Fruit fly (Drosophila melanogaster) whole organism, embryonic: ENCODE measurements around the gene APP-BP1.

Experiments used
- BtbVII ChIP-seq: fragments of 200-800 bp; sonication (Bioruptor generic); optimal IDR thresholded peaks from 3 replicates; lab custom pipeline; 2017; ENCODE audit warnings: missing biosample characterization, mild to moderate bottlenecking, missing genetic modification characterization
- CG11398 ChIP-seq: fragments of 200-800 bp; sonication (Bioruptor generic); optimal IDR thresholded peaks from 2 replicates; lab custom pipeline; 2016; ENCODE audit warnings: missing biosample characterization, missing genetic modification characterization
- CG11560 ChIP-seq: fragments of 200-800 bp; sonication (Bioruptor generic); IDR thresholded peaks from 3 replicates; pipeline ENCODE4 v1.3.6; 2022; ENCODE audit warnings: missing biosample characterization, missing genetic modification characterization
- CG11723 ChIP-seq: fragments of 200-800 bp; sonication (Bioruptor generic); optimal IDR thresholded peaks from 2 replicates; lab custom pipeline; 2017; ENCODE audit warnings: missing biosample characterization, mild to moderate bottlenecking, missing genetic modification characterization
- CG12236 ChIP-seq: fragments of 200-800 bp; sonication (Bioruptor generic); optimal IDR thresholded peaks from 2 replicates; lab custom pipeline; 2016; ENCODE audit warnings: missing biosample characterization, missing genetic modification characterization
- CG13287 ChIP-seq: fragments of 200-800 bp; sonication (Bioruptor generic); IDR thresholded peaks from 2 replicates; pipeline ENCODE4 v1.3.6; 2022; ENCODE audit warnings: missing biosample characterization, missing genetic modification characterization; ENCODE audit not compliant: partially characterized antibody
- CG18011 ChIP-seq: fragments of 200-800 bp; sonication (Bioruptor generic); optimal IDR thresholded peaks from 2 replicates; lab custom pipeline; 2017; ENCODE audit warnings: missing biosample characterization, missing genetic modification characterization, mild to moderate bottlenecking, moderate library complexity, missing genotype
- CG18619 ChIP-seq: fragments of 200-800 bp; sonication (Bioruptor generic); optimal IDR thresholded peaks from 3 replicates; lab custom pipeline; 2017; ENCODE audit warnings: missing biosample characterization, mild to moderate bottlenecking, missing genetic modification characterization
- CG2202 ChIP-seq: fragments of 200-800 bp; sonication (Bioruptor generic); optimal IDR thresholded peaks from 2 replicates; lab custom pipeline; 2018; ENCODE audit warnings: missing biosample characterization, mild to moderate bottlenecking, missing genetic modification characterization
- CG3838 ChIP-seq: fragments of 200-800 bp; sonication (Bioruptor generic); optimal IDR thresholded peaks from 3 replicates; lab custom pipeline; 2016; ENCODE audit warnings: missing biosample characterization, missing genetic modification characterization
- CG4282 ChIP-seq: fragments of 200-800 bp; sonication (Bioruptor generic); optimal IDR thresholded peaks from 2 replicates; lab custom pipeline; 2016; ENCODE audit warnings: missing biosample characterization, missing genetic modification characterization
- CG4424 ChIP-seq: fragments of 200-800 bp; sonication (Bioruptor generic); optimal IDR thresholded peaks from 3 replicates; lab custom pipeline; 2016; ENCODE audit warnings: missing biosample characterization, missing genetic modification characterization
- CG4617 ChIP-seq: fragments of 200-800 bp; sonication (Bioruptor generic); optimal IDR thresholded peaks from 3 replicates; lab custom pipeline; 2016; ENCODE audit warnings: missing biosample characterization, missing genetic modification characterization, borderline replicate concordance
- CG4707 ChIP-seq: fragments of 200-800 bp; sonication (Bioruptor generic); optimal IDR thresholded peaks from 2 replicates; lab custom pipeline; 2018; ENCODE audit warnings: missing biosample characterization, mild to moderate bottlenecking, missing genetic modification characterization, moderate library complexity
- CG9609 ChIP-seq: fragments of 200-800 bp; sonication (Bioruptor generic); optimal IDR thresholded peaks from 3 replicates; lab custom pipeline; 2016; ENCODE audit warnings: missing biosample characterization, missing genetic modification characterization
- Camta ChIP-seq: fragments of 200-800 bp; sonication (Bioruptor generic); optimal IDR thresholded peaks from 2 replicates; lab custom pipeline; 2016; ENCODE audit warnings: missing biosample characterization, missing genetic modification characterization
- CkIIα-i1 ChIP-seq: fragments of 200-800 bp; sonication (Bioruptor generic); IDR thresholded peaks from 2 replicates; pipeline ENCODE4 v1.3.6; 2022; ENCODE audit warnings: missing biosample characterization, missing genetic modification characterization
- CrebB ChIP-seq: fragments of 200-800 bp; sonication (Bioruptor generic); optimal IDR thresholded peaks from 3 replicates; lab custom pipeline; 2018; ENCODE audit warnings: missing biosample characterization, mild to moderate bottlenecking, missing genetic modification characterization
- Dad ChIP-seq: fragments of 200-800 bp; sonication (Bioruptor generic); optimal IDR thresholded peaks from 3 replicates; lab custom pipeline; 2016; ENCODE audit warnings: missing biosample characterization, missing genetic modification characterization
- H2.0 ChIP-seq: fragments of 200-800 bp; sonication (Bioruptor generic); IDR thresholded peaks from 2 replicates; pipeline ENCODE4 v1.3.6; 2022; ENCODE audit warnings: missing biosample characterization, missing genetic modification characterization
- HLH3B ChIP-seq: fragments of 200-800 bp; sonication (Bioruptor generic); IDR thresholded peaks from 2 replicates; pipeline ENCODE4 v1.3.6; 2022; ENCODE audit warnings: missing biosample characterization, missing genetic modification characterization
- HLH54F ChIP-seq: fragments of 200-800 bp; sonication (Bioruptor generic); optimal IDR thresholded peaks from 3 replicates; lab custom pipeline; 2016; ENCODE audit warnings: missing biosample characterization, missing genetic modification characterization
- Kr ChIP-seq: fragments of 200-800 bp; sonication (Bioruptor generic); optimal IDR thresholded peaks from 2 replicates; lab custom pipeline; 2017; ENCODE audit warnings: missing biosample characterization, mild to moderate bottlenecking, missing genetic modification characterization
- Oaz ChIP-seq: fragments of 200-800 bp; sonication (Bioruptor generic); IDR thresholded peaks from 2 replicates; pipeline ENCODE4 v1.3.6; 2022; ENCODE audit warnings: missing biosample characterization, missing genetic modification characterization
- Opbp ChIP-seq: fragments of 200-800 bp; sonication (Bioruptor generic); IDR thresholded peaks from 3 replicates; pipeline ENCODE4 v1.3.6; 2022; ENCODE audit warnings: missing biosample characterization, missing genetic modification characterization; ENCODE audit not compliant: partially characterized antibody
- Pdp1 ChIP-seq, 2 experiments: fragments of 200-800 bp; sonication (Bioruptor generic); optimal IDR thresholded peaks; 3 replicates each; lab custom pipeline; 2016; ENCODE audit warnings: missing biosample characterization in 2 of 2, missing genetic modification characterization in 2 of 2, mild to moderate bottlenecking in 1 of 2, moderate library complexity in 1 of 2
- Taf1 ChIP-seq: fragments of 200-800 bp; sonication (Bioruptor generic); IDR thresholded peaks from 2 replicates; pipeline ENCODE4 v1.3.6; 2022; ENCODE audit warnings: missing biosample characterization, missing genetic modification characterization
- Tbp ChIP-seq: fragments of >200 bp; optimal IDR thresholded peaks from 2 replicates; lab custom pipeline; 2018; ENCODE audit warnings: missing biosample characterization, missing genetic modification characterization
- Xrp1 ChIP-seq: fragments of 200-800 bp; sonication (Bioruptor generic); IDR thresholded peaks from 2 replicates; pipeline ENCODE4 v1.3.6; 2022; ENCODE audit warnings: missing biosample characterization, missing genetic modification characterization
- ac ChIP-seq: fragments of 200-800 bp; sonication (Bioruptor generic); optimal IDR thresholded peaks from 3 replicates; lab custom pipeline; 2017; ENCODE audit warnings: missing biosample characterization, mild to moderate bottlenecking, missing genetic modification characterization
- crc ChIP-seq: fragments of 200-800 bp; sonication (Bioruptor generic); optimal IDR thresholded peaks from 2 replicates; lab custom pipeline; 2016; ENCODE audit warnings: missing biosample characterization, missing genetic modification characterization
- dmrt99B ChIP-seq: fragments of 200-800 bp; sonication (Bioruptor generic); optimal IDR thresholded peaks from 2 replicates; lab custom pipeline; 2018; ENCODE audit warnings: missing biosample characterization, mild to moderate bottlenecking, missing genetic modification characterization, moderate library complexity
- en ChIP-seq: fragments of 200-800 bp; sonication (Bioruptor generic); optimal IDR thresholded peaks from 2 replicates; lab custom pipeline; 2016; ENCODE audit warnings: missing biosample characterization, missing genetic modification characterization
- exex ChIP-seq: fragments of 200-800 bp; sonication (Bioruptor generic); optimal IDR thresholded peaks from 4 replicates; lab custom pipeline; 2018; ENCODE audit warnings: missing biosample characterization, mild to moderate bottlenecking, missing genetic modification characterization, moderate library complexity
- fd3F ChIP-seq: fragments of 200-800 bp; sonication (Bioruptor generic); optimal IDR thresholded peaks from 2 replicates; lab custom pipeline; 2018; ENCODE audit warnings: missing biosample characterization, mild to moderate bottlenecking, missing genetic modification characterization, moderate library complexity
- fru ChIP-seq: fragments of >200 bp; optimal IDR thresholded peaks from 2 replicates; lab custom pipeline; 2017
- gcm2 ChIP-seq: fragments of 200-800 bp; sonication (Bioruptor generic); optimal IDR thresholded peaks from 2 replicates; lab custom pipeline; 2016; ENCODE audit warnings: missing biosample characterization, missing genetic modification characterization
- hbn ChIP-seq: fragments of 200-800 bp; sonication (Bioruptor generic); IDR thresholded peaks from 2 replicates; pipeline ENCODE4 v1.3.6; 2022; ENCODE audit warnings: missing biosample characterization, missing genetic modification characterization; ENCODE audit not compliant: partially characterized antibody
- inv ChIP-seq: fragments of 200-800 bp; sonication (Bioruptor generic); IDR thresholded peaks from 2 replicates; pipeline ENCODE4 v1.3.6; 2022; ENCODE audit warnings: missing biosample characterization, missing genetic modification characterization; ENCODE audit not compliant: partially characterized antibody
- ken ChIP-seq: fragments of 200-800 bp; sonication (Bioruptor generic); IDR thresholded peaks from 3 replicates; pipeline ENCODE4 v1.3.6; 2022; ENCODE audit warnings: missing biosample characterization, missing genetic modification characterization
- klu ChIP-seq: fragments of 200-800 bp; sonication (Bioruptor generic); IDR thresholded peaks from 2 replicates; pipeline ENCODE4 v1.3.6; 2022; ENCODE audit warnings: missing biosample characterization, missing genetic modification characterization
- lab ChIP-seq: fragments of 200-800 bp; sonication (Bioruptor generic); optimal IDR thresholded peaks from 3 replicates; lab custom pipeline; 2017; ENCODE audit warnings: missing biosample characterization, missing genetic modification characterization, mild to moderate bottlenecking, moderate library complexity, missing genetic modification reagents
- lola ChIP-seq, 3 experiments: fragments of >200 bp in 2 of 3; fragments of 200-800 bp in 1 of 3; sonication (Bioruptor generic) in 1 of 3; optimal IDR thresholded peaks; 2 replicates each; lab custom pipeline; 2017 to 2019; ENCODE audit warnings: missing biosample characterization in 3 of 3, missing genetic modification characterization in 3 of 3, mild to moderate bottlenecking in 1 of 3, moderate library complexity in 1 of 3
- pan ChIP-seq, 4 experiments: fragments of >200 bp in 3 of 4; fragments of 200-800 bp in 1 of 4; sonication (Bioruptor generic) in 1 of 4; optimal IDR thresholded peaks in 3 of 4; IDR thresholded peaks in 1 of 4; 2 replicates each; pipeline versions ENCODE4 v1.3.6 to Lab custom; 2017 to 2022; ENCODE audit warnings: missing biosample characterization in 2 of 4, missing genetic modification characterization in 2 of 4, mixed read lengths in 1 of 4
- sim ChIP-seq: fragments of 200-800 bp; sonication (Bioruptor generic); IDR thresholded peaks from 2 replicates; pipeline ENCODE4 v1.3.6; 2022; ENCODE audit warnings: missing biosample characterization, missing genetic modification characterization
- tna ChIP-seq: fragments of 200-800 bp; sonication (Bioruptor generic); IDR thresholded peaks from 2 replicates; pipeline ENCODE4 v1.3.6; 2022; ENCODE audit warnings: missing biosample characterization, missing genetic modification characterization; ENCODE audit not compliant: partially characterized antibody
- usp ChIP-seq: fragments of >200 bp; optimal IDR thresholded peaks from 2 replicates; lab custom pipeline; 2017; ENCODE audit warnings: missing biosample characterization, missing genetic modification characterization
- wdn ChIP-seq: fragments of 200-800 bp; sonication (Bioruptor generic); IDR thresholded peaks from 2 replicates; pipeline ENCODE4 v1.3.6; 2022; ENCODE audit warnings: missing biosample characterization, missing genetic modification characterization

The APP-BP1 gene

DNA sequence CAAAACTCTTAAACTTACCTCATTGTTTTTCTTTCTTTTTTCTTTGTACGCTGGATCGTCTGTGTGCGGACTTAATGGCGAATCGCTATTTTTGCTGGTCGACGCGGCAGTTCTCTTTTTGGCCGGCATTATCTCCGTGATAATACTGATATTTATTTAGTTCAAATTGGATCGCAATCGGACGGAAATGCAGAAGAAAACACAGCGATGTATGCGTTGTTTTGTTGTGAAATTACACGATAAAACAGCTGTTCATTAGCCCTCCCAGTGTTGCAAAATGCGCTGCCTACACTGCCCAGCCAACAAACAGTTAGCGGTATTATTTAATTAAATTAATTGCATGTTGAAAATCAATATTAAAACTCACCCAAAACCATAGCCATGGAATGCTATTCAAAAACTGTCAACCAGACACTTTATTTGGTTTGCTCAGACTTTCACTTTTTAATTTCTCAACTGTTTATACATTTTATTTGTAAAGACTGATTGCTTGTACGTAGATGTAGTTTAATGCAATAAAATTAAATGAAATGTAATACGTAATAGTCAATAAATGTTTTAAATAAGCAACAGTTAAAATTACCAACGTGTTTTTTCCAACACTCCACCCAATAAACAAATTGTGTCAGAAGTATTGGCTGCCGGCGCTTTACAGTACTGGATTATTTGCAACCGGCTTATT lies at the start of gene APP-BP1, which contains the start of gene Irbp18 (continued):
- TF ChIP-seq gcm2 (GFP tag; lab: Kevin White, UChicago), result peak; percentile 86
- TF ChIP-seq Kr (GFP tag; lab: Kevin White, UChicago), result no peak
- TF ChIP-seq en (GFP tag; lab: Kevin White, UChicago), result peak; percentile 83
- TF ChIP-seq crc (GFP tag; lab: Kevin White, UChicago), result peak; percentile 91
- peak; percentile 94 for TF ChIP-seq Camta (GFP tag; lab: Kevin White, UChicago)
- peak; percentile 92 to 96 for TF ChIP-seq Pdp1 (GFP tag; optimal IDR thresholded peaks at IDR 0.05; lab: Kevin White, UChicago)
- peak; percentile 79 for TF ChIP-seq ken (GFP tag; lab: Robert Waterston, UW)
- TF ChIP-seq lola (GFP tag; optimal IDR thresholded peaks at IDR 0.05; lab: Kevin White, UChicago), result peak in 1 of 3 experiments; percentile 92
- peak; percentile 88 for TF ChIP-seq CG18011 (GFP tag; lab: Kevin White, UChicago)
- TF ChIP-seq Taf1 (GFP tag; lab: Robert Waterston, UW), result peak; percentile 67
- TF ChIP-seq fru (lab: Kevin White, UChicago), result no peak
- no peak for TF ChIP-seq inv
- peak; percentile 95 for TF ChIP-seq lab (GFP tag; lab: Kevin White, UChicago)
- TF ChIP-seq pan (optimal IDR thresholded peaks at IDR 0.05; lab: Kevin White, UChicago), result no peak
- TF ChIP-seq pan (GFP tag; optimal IDR thresholded peaks at IDR 0.05 in 1 of 2, IDR thresholded peaks at IDR 0.05 in 1 of 2), result peak in 1 of 2 experiments; percentile 92
- TF ChIP-seq CkIIα-i1 (GFP tag; lab: Robert Waterston, UW), result 0 out of 2 replicates have a peak, but pooled peaks have one; percentile 31
- peak; percentile 75 for TF ChIP-seq HLH3B (GFP tag; lab: Robert Waterston, UW)
- TF ChIP-seq CG4282 (GFP tag; lab: Kevin White, UChicago), result peak; percentile 89
- TF ChIP-seq CrebB (tag; lab: Kevin White, UChicago), result peak; percentile 83
- peak; percentile 83 for TF ChIP-seq CG11398 (GFP tag; lab: Kevin White, UChicago)
- TF ChIP-seq H2.0, result peak; percentile 76
- peak; percentile 88 for TF ChIP-seq CG11723 (GFP tag; lab: Kevin White, UChicago)
- TF ChIP-seq klu (GFP tag; lab: Robert Waterston, UW), result peak; percentile 80; the same call in 1 of the 2 replicates
- peak; percentile 96 for TF ChIP-seq HLH54F (GFP tag; lab: Kevin White, UChicago)
- peak; percentile 91 for TF ChIP-seq dmrt99B (tag; lab: Kevin White, UChicago)
- TF ChIP-seq usp (GFP tag; lab: Kevin White, UChicago), result no peak
- TF ChIP-seq Oaz (GFP tag; lab: Robert Waterston, UW), result peak; percentile 70
- peak; percentile 95 for TF ChIP-seq CG18619 (GFP tag; lab: Kevin White, UChicago)
- TF ChIP-seq sim, result peak; percentile 68; the same call in 1 of the 2 replicates
- TF ChIP-seq CG11560 (tag; lab: Robert Waterston, UW), result peak; percentile 59; the same call in 1 of the 3 replicates
- peak; percentile 93 for TF ChIP-seq CG4617
- peak; percentile 83 for TF ChIP-seq CG2202 (tag; lab: Kevin White, UChicago)
- TF ChIP-seq CG13287 (GFP tag; lab: Robert Waterston, UW), result no peak
- no peak for TF ChIP-seq Tbp
- peak; percentile 90 for TF ChIP-seq CG12236 (GFP tag; lab: Kevin White, UChicago)
- peak; percentile 94 for TF ChIP-seq Dad (GFP tag; lab: Kevin White, UChicago)
- TF ChIP-seq ac, result peak; percentile 67
- peak; percentile 94 for TF ChIP-seq CG9609
- peak; percentile 87 for TF ChIP-seq wdn (GFP tag; lab: Robert Waterston, UW)
- no peak for TF ChIP-seq Opbp (GFP tag; lab: Robert Waterston, UW)
- peak; percentile 96 for TF ChIP-seq CG4424 (GFP tag; lab: Kevin White, UChicago)
- TF ChIP-seq Xrp1 (GFP tag; lab: Robert Waterston, UW), result peak; percentile 93
- TF ChIP-seq tna (GFP tag; lab: Robert Waterston, UW), result no peak
- peak; percentile 84 for TF ChIP-seq CG3838
- TF ChIP-seq hbn (GFP tag; lab: Robert Waterston, UW), result 0 out of 2 replicates have a peak, but pooled peaks have one; percentile 25
- peak; percentile 72 for TF ChIP-seq exex
- peak; percentile 91 for TF ChIP-seq BtbVII (GFP tag; lab: Kevin White, UChicago)
- TF ChIP-seq fd3F (GFP tag; lab: Kevin White, UChicago), result peak; percentile 91
- TF ChIP-seq CG4707 (GFP tag; lab: Kevin White, UChicago), result peak; percentile 63
